Fruit fly (Drosophila melanogaster) whole organism, embryonic: ENCODE results near the gene CG6574.
A peak's percentile ranks its signal among the peaks of the same experiment; 100 is the strongest.

ENCODE experiments used
- Aef1 ChIP-seq: fragments of 200-800 bp; sonication (Bioruptor generic); IDR thresholded peaks from 3 replicates; pipeline ENCODE4 v1.3.6; 2022; ENCODE audit warnings: missing biosample characterization, missing genetic modification characterization
- Blimp-1 ChIP-seq: fragments of 200-800 bp; sonication (Bioruptor generic); optimal IDR thresholded peaks from 3 replicates; lab custom pipeline; 2018; ENCODE audit warnings: missing biosample characterization, missing genetic modification characterization, mild to moderate bottlenecking, moderate library complexity, missing genetic modification reagents
- CG10209 ChIP-seq: fragments of 200-800 bp; sonication (Bioruptor generic); optimal IDR thresholded peaks from 3 replicates; lab custom pipeline; 2017; ENCODE audit warnings: missing biosample characterization, mild to moderate bottlenecking, missing genetic modification characterization, missing genetic modification reagents
- CG1024 ChIP-seq: fragments of 200-800 bp; sonication (Bioruptor generic); IDR thresholded peaks from 2 replicates; pipeline ENCODE4 v1.3.6; 2022; ENCODE audit warnings: missing biosample characterization, missing genetic modification characterization
- CG10321 ChIP-seq: fragments of 200-800 bp; sonication (Bioruptor generic); IDR thresholded peaks from 2 replicates; pipeline ENCODE4 v1.3.6; 2022; ENCODE audit warnings: missing biosample characterization, missing genetic modification characterization
- CG10654 ChIP-seq: fragments of 200-800 bp; sonication (Bioruptor generic); optimal IDR thresholded peaks from 2 replicates; lab custom pipeline; 2016; ENCODE audit warnings: missing biosample characterization, missing genetic modification characterization
- CG10979 ChIP-seq: fragments of 200-800 bp; sonication (Bioruptor generic); optimal IDR thresholded peaks from 2 replicates; lab custom pipeline; 2018; ENCODE audit warnings: missing biosample characterization, mild to moderate bottlenecking, missing genetic modification characterization, moderate library complexity
- CG11085 ChIP-seq: fragments of 200-800 bp; sonication (Bioruptor generic); IDR thresholded peaks from 2 replicates; pipeline ENCODE4 v1.3.6; 2022; ENCODE audit warnings: missing biosample characterization, missing genetic modification characterization
- CG11696 ChIP-seq: fragments of 200-800 bp; sonication (Bioruptor generic); IDR thresholded peaks from 2 replicates; pipeline ENCODE4 v1.3.6; 2022; ENCODE audit warnings: missing biosample characterization, missing genetic modification characterization
- CG12744 ChIP-seq: fragments of 200-800 bp; sonication (Bioruptor generic); optimal IDR thresholded peaks from 2 replicates; lab custom pipeline; 2016; ENCODE audit warnings: missing biosample characterization, missing genetic modification characterization
- CG12942 ChIP-seq: fragments of 200-800 bp; sonication (Bioruptor generic); optimal IDR thresholded peaks from 3 replicates; lab custom pipeline; 2016; ENCODE audit warnings: missing biosample characterization, missing genetic modification characterization
- CG13123 ChIP-seq: fragments of 200-800 bp; sonication (Bioruptor generic); optimal IDR thresholded peaks from 2 replicates; lab custom pipeline; 2016; ENCODE audit warnings: missing biosample characterization, missing genetic modification characterization
- CG15269 ChIP-seq: fragments of 200-800 bp; sonication (Bioruptor generic); optimal IDR thresholded peaks from 2 replicates; lab custom pipeline; 2018; ENCODE audit warnings: missing biosample characterization, mild to moderate bottlenecking, missing genetic modification characterization, moderate library complexity
- CG17361 ChIP-seq: fragments of 200-800 bp; sonication (Bioruptor generic); IDR thresholded peaks from 3 replicates; pipeline ENCODE4 v1.3.6; 2022; ENCODE audit warnings: missing biosample characterization, missing genetic modification characterization
- CG2889 ChIP-seq: fragments of 200-800 bp; sonication (Bioruptor generic); IDR thresholded peaks from 3 replicates; pipeline ENCODE4 v1.3.6; 2022; ENCODE audit warnings: missing biosample characterization, missing genetic modification characterization
- CG30431 ChIP-seq: fragments of 200-800 bp; sonication (Bioruptor generic); optimal IDR thresholded peaks from 2 replicates; lab custom pipeline; 2017; ENCODE audit warnings: missing biosample characterization, missing genetic modification characterization
- CG32772 ChIP-seq: fragments of 200-800 bp; sonication (Bioruptor generic); IDR thresholded peaks from 2 replicates; pipeline ENCODE4 v1.3.6; 2022; ENCODE audit warnings: missing biosample characterization, missing genetic modification characterization
- CG3995 ChIP-seq: fragments of 200-800 bp; sonication (Bioruptor generic); optimal IDR thresholded peaks from 3 replicates; lab custom pipeline; 2016; ENCODE audit warnings: missing biosample characterization, missing genetic modification characterization
- CG4360 ChIP-seq: fragments of 200-800 bp; sonication (Bioruptor generic); IDR thresholded peaks from 2 replicates; pipeline ENCODE4 v1.3.6; 2022; ENCODE audit warnings: missing biosample characterization, missing genetic modification characterization
- CG4617 ChIP-seq: fragments of 200-800 bp; sonication (Bioruptor generic); optimal IDR thresholded peaks from 3 replicates; lab custom pipeline; 2016; ENCODE audit warnings: missing biosample characterization, missing genetic modification characterization, borderline replicate concordance
- CG6813 ChIP-seq: fragments of 200-800 bp; sonication (Bioruptor generic); optimal IDR thresholded peaks from 2 replicates; lab custom pipeline; 2017; ENCODE audit warnings: missing biosample characterization, missing genetic modification characterization, mild to moderate bottlenecking, moderate library complexity, missing genetic modification reagents
- CG7357 ChIP-seq: fragments of 200-800 bp; sonication (Bioruptor generic); IDR thresholded peaks from 3 replicates; pipeline ENCODE4 v1.3.6; 2022; ENCODE audit warnings: missing biosample characterization, missing genetic modification characterization
- CG7928 ChIP-seq: fragments of 200-800 bp; sonication (Bioruptor generic); optimal IDR thresholded peaks from 2 replicates; lab custom pipeline; 2017; ENCODE audit warnings: missing biosample characterization, mild to moderate bottlenecking, missing genetic modification characterization
- CG8089 ChIP-seq: fragments of 200-800 bp; sonication (Bioruptor generic); optimal IDR thresholded peaks from 3 replicates; lab custom pipeline; 2016; ENCODE audit warnings: missing biosample characterization, missing genetic modification characterization
- CG8924 ChIP-seq: fragments of 200-800 bp; optimal IDR thresholded peaks from 3 replicates; lab custom pipeline; 2019; ENCODE audit warnings: missing biosample characterization, mild to moderate bottlenecking, missing genetic modification characterization, moderate library complexity
- CG9797 ChIP-seq: fragments of 200-800 bp; sonication (Bioruptor generic); optimal IDR thresholded peaks from 3 replicates; lab custom pipeline; 2018; ENCODE audit warnings: missing biosample characterization, mild to moderate bottlenecking, missing genetic modification characterization
- Camta ChIP-seq: fragments of 200-800 bp; sonication (Bioruptor generic); optimal IDR thresholded peaks from 2 replicates; lab custom pipeline; 2016; ENCODE audit warnings: missing biosample characterization, missing genetic modification characterization
- Hmx ChIP-seq: fragments of 200-800 bp; sonication (Bioruptor generic); optimal IDR thresholded peaks from 2 replicates; lab custom pipeline; 2016; ENCODE audit warnings: missing biosample characterization, missing genetic modification characterization
- Kr ChIP-seq: fragments of 200-800 bp; sonication (Bioruptor generic); optimal IDR thresholded peaks from 2 replicates; lab custom pipeline; 2017; ENCODE audit warnings: missing biosample characterization, mild to moderate bottlenecking, missing genetic modification characterization
- Sry-δ ChIP-seq: fragments of 200-800 bp; sonication (Bioruptor generic); optimal IDR thresholded peaks from 2 replicates; lab custom pipeline; 2016; ENCODE audit warnings: missing biosample characterization, missing genetic modification characterization
- ato ChIP-seq: fragments of 200-800 bp; sonication (Bioruptor generic); IDR thresholded peaks from 2 replicates; pipeline ENCODE4 v1.3.6; 2022; ENCODE audit warnings: missing biosample characterization, missing genetic modification characterization; ENCODE audit not compliant: partially characterized antibody
- cg ChIP-seq: fragments of 200-800 bp; sonication (Bioruptor generic); optimal IDR thresholded peaks from 3 replicates; lab custom pipeline; 2019; ENCODE audit warnings: missing biosample characterization, mild to moderate bottlenecking, missing genetic modification characterization, moderate library complexity
- chinmo ChIP-seq: fragments of 200-800 bp; sonication (Bioruptor generic); IDR thresholded peaks from 4 replicates; pipeline ENCODE4 v1.3.6; 2022; ENCODE audit warnings: missing biosample characterization, missing genetic modification characterization; ENCODE audit not compliant: partially characterized antibody
- chn ChIP-seq: fragments of 200-800 bp; sonication (Bioruptor generic); optimal IDR thresholded peaks from 2 replicates; lab custom pipeline; 2016; ENCODE audit warnings: missing biosample characterization, missing genetic modification characterization
- dm ChIP-seq: fragments of 200-800 bp; sonication (Bioruptor generic); optimal IDR thresholded peaks from 3 replicates; lab custom pipeline; 2016; ENCODE audit warnings: missing biosample characterization, missing genetic modification characterization
- dysf ChIP-seq: fragments of 200-800 bp; sonication (Bioruptor generic); IDR thresholded peaks from 3 replicates; pipeline ENCODE4 v1.3.6; 2022; ENCODE audit warnings: missing biosample characterization, missing genetic modification characterization
- ken ChIP-seq: fragments of 200-800 bp; sonication (Bioruptor generic); IDR thresholded peaks from 3 replicates; pipeline ENCODE4 v1.3.6; 2022; ENCODE audit warnings: missing biosample characterization, missing genetic modification characterization
- knrl ChIP-seq: fragments of 200-800 bp; sonication (Bioruptor generic); IDR thresholded peaks from 3 replicates; pipeline ENCODE4 v1.3.6; 2022; ENCODE audit warnings: missing biosample characterization, missing genetic modification characterization; ENCODE audit not compliant: partially characterized antibody
- onecut ChIP-seq: fragments of 200-800 bp; sonication (Bioruptor generic); IDR thresholded peaks from 2 replicates; pipeline ENCODE4 v1.3.6; 2022; ENCODE audit warnings: missing biosample characterization, missing genetic modification characterization
- pb ChIP-seq: fragments of 200-800 bp; sonication (Bioruptor generic); optimal IDR thresholded peaks from 3 replicates; lab custom pipeline; 2016; ENCODE audit warnings: missing biosample characterization, missing genetic modification characterization
- pfk ChIP-seq: fragments of 200-800 bp; sonication (Bioruptor generic); optimal IDR thresholded peaks from 2 replicates; lab custom pipeline; 2018; ENCODE audit warnings: missing biosample characterization, mild to moderate bottlenecking, missing genetic modification characterization, moderate library complexity
- phol ChIP-seq: fragments of 200-800 bp; sonication (Bioruptor generic); optimal IDR thresholded peaks from 3 replicates; lab custom pipeline; 2018; ENCODE audit warnings: missing biosample characterization, mild to moderate bottlenecking, missing genetic modification characterization, moderate library complexity
- pum ChIP-seq: fragments of 200-800 bp; sonication (Bioruptor generic); optimal IDR thresholded peaks from 2 replicates; lab custom pipeline; 2016; ENCODE audit warnings: missing biosample characterization, missing genetic modification characterization
- sc ChIP-seq, 3 experiments: fragments of >200 bp in 2 of 3; fragments of 200-800 bp in 1 of 3; sonication (Bioruptor generic) in 1 of 3; optimal IDR thresholded peaks; 2 replicates in 2 of 3; 3 replicates in 1 of 3; lab custom pipeline; 2017; ENCODE audit warnings: mild to moderate bottlenecking in 1 of 3, missing biosample characterization in 1 of 3, missing genetic modification characterization in 1 of 3, missing genetic modification reagents in 1 of 3
- sd ChIP-seq: fragments of 200-800 bp; sonication (Bioruptor generic); optimal IDR thresholded peaks from 3 replicates; lab custom pipeline; 2018; ENCODE audit warnings: missing biosample characterization, mild to moderate bottlenecking, missing genetic modification characterization, moderate library complexity
- sima ChIP-seq: fragments of 200-800 bp; sonication (Bioruptor generic); optimal IDR thresholded peaks from 2 replicates; lab custom pipeline; 2016; ENCODE audit warnings: missing biosample characterization, missing genetic modification characterization
- sqz ChIP-seq: fragments of 200-800 bp; sonication (Bioruptor generic); optimal IDR thresholded peaks from 3 replicates; lab custom pipeline; 2018; ENCODE audit warnings: missing biosample characterization, mild to moderate bottlenecking, missing genetic modification characterization
- vfl ChIP-seq: fragments of 200-800 bp; sonication (Bioruptor generic); optimal IDR thresholded peaks from 2 replicates; lab custom pipeline; 2016; ENCODE audit warnings: missing biosample characterization, missing genetic modification characterization
- zfh1 ChIP-seq: fragments of 200-800 bp; sonication (Bioruptor generic); IDR thresholded peaks from 3 replicates; pipeline ENCODE4 v1.3.6; 2022; ENCODE audit warnings: missing biosample characterization, missing genetic modification characterization

Gene CG6574

DNA sequence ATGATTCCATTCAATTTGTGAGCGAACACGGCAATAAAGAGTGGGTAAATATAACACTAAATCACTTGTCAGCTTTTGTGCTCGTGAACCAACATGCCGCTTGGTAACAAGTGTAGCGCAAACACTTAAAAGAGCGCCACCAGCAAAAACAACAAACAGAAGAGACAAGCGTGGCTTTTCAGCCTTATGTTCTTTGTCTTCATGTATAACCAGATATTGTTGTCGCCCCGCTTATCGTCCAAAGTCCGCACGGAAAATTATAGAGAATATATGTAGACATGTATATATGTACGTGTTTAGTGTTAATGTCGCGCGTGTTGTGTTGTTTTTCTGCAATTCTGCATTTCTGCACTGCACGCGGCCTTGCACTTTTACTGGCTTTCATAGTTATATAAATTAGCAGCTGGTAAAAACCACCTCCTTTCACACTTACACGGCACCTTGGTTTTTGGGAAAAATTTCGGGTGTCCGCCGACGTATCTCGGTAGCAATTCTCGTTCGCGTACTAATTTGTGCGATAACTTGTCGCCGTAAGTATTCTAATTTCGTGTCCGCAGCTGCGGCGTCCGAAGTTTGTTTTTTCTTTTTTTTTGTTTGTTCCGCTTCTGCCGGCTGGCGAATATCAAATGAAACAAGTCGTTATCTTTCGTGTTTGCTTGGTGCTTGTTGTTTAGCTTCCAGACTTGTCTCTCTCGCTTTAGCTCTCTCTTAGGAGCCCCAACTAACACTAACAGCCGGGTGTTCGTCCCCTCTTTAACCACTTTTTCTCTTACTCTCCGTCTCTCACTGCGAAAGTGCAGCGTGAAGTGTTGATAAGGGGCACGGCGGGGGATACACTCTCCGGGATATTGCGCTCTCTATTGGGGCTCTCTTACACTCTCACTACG, 26.1 kb upstream of the CG6574 start (continued):
- no peak for TF ChIP-seq CG2889 (GFP tag; lab: Robert Waterston, UW)
- TF ChIP-seq pum (GFP tag; lab: Kevin White, UChicago): no peak
- no peak for TF ChIP-seq CG9797 (GFP tag; lab: Kevin White, UChicago)
- peak; percentile 21; the same call in 1 of the 2 replicates for TF ChIP-seq CG32772 (GFP tag; lab: Robert Waterston, UW)
- peak; percentile 34 for TF ChIP-seq CG15269
- TF ChIP-seq CG7928 (GFP tag; lab: Kevin White, UChicago): no peak
- no peak for TF ChIP-seq sd (tag; lab: Kevin White, UChicago)
- TF ChIP-seq Camta (GFP tag; lab: Kevin White, UChicago): no peak
- TF ChIP-seq Hmx (GFP tag; lab: Kevin White, UChicago): no peak
- TF ChIP-seq CG30431 (GFP tag; lab: Kevin White, UChicago): no peak
- TF ChIP-seq CG10209 (GFP tag; lab: Kevin White, UChicago): no peak
- no peak for TF ChIP-seq CG1024 (GFP tag; lab: Robert Waterston, UW)
- TF ChIP-seq CG4360 (GFP tag; lab: Robert Waterston, UW): no peak
- TF ChIP-seq CG10979: no peak
- no peak for TF ChIP-seq CG4617 (GFP tag; lab: Kevin White, UChicago)
- TF ChIP-seq sc (optimal IDR thresholded peaks at IDR 0.05; lab: Kevin White, UChicago): no peak
- no peak for TF ChIP-seq sc (GFP tag; optimal IDR thresholded peaks at IDR 0.05; lab: Kevin White, UChicago)
- TF ChIP-seq CG12744 (GFP tag; lab: Kevin White, UChicago): peak; percentile 6
- no peak for TF ChIP-seq CG13123 (GFP tag; lab: Kevin White, UChicago)
- no peak for TF ChIP-seq Blimp-1 (GFP tag; lab: Kevin White, UChicago)
- TF ChIP-seq CG12942 (GFP tag; lab: Kevin White, UChicago): no peak
- TF ChIP-seq CG7357: no peak
- no peak for TF ChIP-seq CG8924 (tag; lab: Kevin White, UChicago)
- TF ChIP-seq Sry-δ (GFP tag; lab: Kevin White, UChicago): no peak
- no peak for TF ChIP-seq pfk (GFP tag; lab: Kevin White, UChicago)
- TF ChIP-seq ato (GFP tag; lab: Robert Waterston, UW): no peak
- TF ChIP-seq CG3995 (GFP tag; lab: Kevin White, UChicago): peak; percentile 58
- TF ChIP-seq pb: no peak
- TF ChIP-seq vfl (GFP tag; lab: Kevin White, UChicago): no peak
- TF ChIP-seq CG10654 (GFP tag; lab: Kevin White, UChicago): no peak
- no peak for TF ChIP-seq dm
- no peak for TF ChIP-seq Kr (GFP tag; lab: Kevin White, UChicago)
- TF ChIP-seq Aef1 (GFP tag; lab: Robert Waterston, UW): peak; percentile 27; the same call in 1 of the 3 replicates
- no peak for TF ChIP-seq sima
- no peak for TF ChIP-seq CG11085 (GFP tag; lab: Robert Waterston, UW)
- no peak for TF ChIP-seq chn (GFP tag; lab: Kevin White, UChicago)
- peak; percentile 44; the same call in 1 of the 3 replicates for TF ChIP-seq dysf (GFP tag; lab: Robert Waterston, UW)
- TF ChIP-seq onecut (GFP tag; lab: Robert Waterston, UW): peak; percentile 40; the same call in 1 of the 2 replicates
- no peak for TF ChIP-seq knrl (GFP tag; lab: Robert Waterston, UW)
- TF ChIP-seq ken: no peak
- TF ChIP-seq CG17361 (GFP tag; lab: Robert Waterston, UW): peak; percentile 39; the same call in 1 of the 3 replicates
- no peak for TF ChIP-seq phol (tag; lab: Kevin White, UChicago)
- TF ChIP-seq chinmo (GFP tag; lab: Robert Waterston, UW): peak; percentile 98
- no peak for TF ChIP-seq CG8089
- TF ChIP-seq zfh1 (GFP tag; lab: Robert Waterston, UW): no peak
- TF ChIP-seq CG11696 (GFP tag; lab: Robert Waterston, UW): peak; percentile 50; the same call in 1 of the 2 replicates
- peak; percentile 17 for TF ChIP-seq CG6813
- peak; percentile 67 for TF ChIP-seq cg (GFP tag; lab: Kevin White, UChicago)
- no peak for TF ChIP-seq CG10321 (GFP tag; lab: Robert Waterston, UW)
- TF ChIP-seq sqz (GFP tag; lab: Kevin White, UChicago): no peak
